Fruit fly (Drosophila melanogaster) whole organism, wandering third instar larva: ENCODE results near the gene Lcp65Aa.
A peak's percentile ranks its signal among the peaks of the same experiment; 100 is the strongest.

Experiments used
- CG32264 ChIP-seq: fragments of 200-800 bp; sonication (Bioruptor generic); optimal IDR thresholded peaks from 2 replicates; lab custom pipeline; 2016; ENCODE audit warnings: missing biosample characterization, missing genetic modification characterization
- Dfd ChIP-seq: fragments of >200 bp; optimal IDR thresholded peaks from 2 replicates; lab custom pipeline; 2017; ENCODE audit warnings: missing biosample characterization, missing genetic modification characterization
- HLH106 ChIP-seq: fragments of 200-800 bp; optimal IDR thresholded peaks from 3 replicates; lab custom pipeline; 2019; ENCODE audit warnings: missing biosample characterization, mild to moderate bottlenecking, missing genetic modification characterization, moderate library complexity
- tai ChIP-seq: sonication (Bioruptor generic); optimal IDR thresholded peaks from 2 replicates; lab custom pipeline; 2016; ENCODE audit warnings: missing biosample characterization, missing genetic modification characterization
- usp ChIP-seq: fragments of >200 bp; optimal IDR thresholded peaks from 2 replicates; lab custom pipeline; 2017; ENCODE audit warnings: missing biosample characterization, missing genetic modification characterization

DNA sequence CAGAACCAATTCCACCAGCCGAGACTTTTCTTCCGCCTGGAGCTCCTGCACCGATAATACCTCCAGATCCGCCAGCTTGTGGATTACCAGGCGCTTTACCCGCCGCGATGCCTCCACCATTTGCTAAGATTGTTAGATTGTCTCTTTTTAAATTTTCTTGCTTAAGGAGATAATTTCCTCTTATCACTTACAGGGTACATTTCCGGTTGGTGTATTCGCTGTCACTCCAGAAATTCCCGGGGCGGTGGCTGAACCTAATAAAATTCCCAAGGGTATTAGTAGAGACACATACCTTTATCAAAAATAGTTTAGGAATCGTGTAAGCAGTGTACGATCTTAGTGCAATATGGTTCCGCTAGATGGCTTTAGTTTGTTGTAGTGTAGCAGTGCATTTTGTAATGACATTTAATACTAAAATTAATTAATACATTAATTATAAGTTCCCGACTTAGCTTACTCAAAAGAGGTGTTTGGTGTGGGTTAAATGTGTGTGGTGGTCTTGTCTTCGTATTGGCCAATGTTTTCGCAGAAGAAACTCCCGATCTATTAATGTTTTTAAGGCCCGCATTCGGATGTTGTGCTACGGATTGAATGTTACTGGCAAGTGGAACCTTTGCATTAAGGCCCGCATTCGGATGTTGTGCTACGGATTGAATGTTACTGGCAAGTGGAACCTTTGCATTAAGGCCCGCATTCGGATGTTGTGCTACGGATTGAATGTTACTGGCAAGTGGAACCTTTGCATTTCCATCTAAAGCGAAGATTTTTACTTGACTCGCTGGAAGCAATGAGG lies 26.3 kb upstream of the Lcp65Aa start:
- no peak for TF ChIP-seq Dfd
- TF ChIP-seq HLH106 (tag; lab: Kevin White, UChicago) = peak; percentile 50
- no peak for TF ChIP-seq usp (GFP tag; lab: Kevin White, UChicago)
- TF ChIP-seq tai (GFP tag; lab: Kevin White, UChicago) = no peak
- TF ChIP-seq CG32264 (GFP tag; lab: Kevin White, UChicago) = no peak
